Fruit fly (Drosophila melanogaster) whole organism, embryonic: Measurements from ENCODE around the gene CG5805.

ENCODE experiments used
- B-H1 ChIP-seq: fragments of 200-800 bp; sonication (Bioruptor generic); IDR thresholded peaks from 3 replicates; pipeline ENCODE4 v1.3.6; 2022; ENCODE audit warnings: missing biosample characterization, missing genetic modification characterization
- CG10543 ChIP-seq: fragments of 200-800 bp; sonication (Bioruptor generic); optimal IDR thresholded peaks from 3 replicates; lab custom pipeline; 2017; ENCODE audit warnings: missing biosample characterization, mild to moderate bottlenecking, missing genetic modification characterization, moderate library complexity
- CG11560 ChIP-seq: fragments of 200-800 bp; sonication (Bioruptor generic); IDR thresholded peaks from 3 replicates; pipeline ENCODE4 v1.3.6; 2022; ENCODE audit warnings: missing biosample characterization, missing genetic modification characterization
- CG12299 ChIP-seq: fragments of 200-800 bp; sonication (Bioruptor generic); optimal IDR thresholded peaks from 2 replicates; lab custom pipeline; 2018; ENCODE audit warnings: missing biosample characterization, mild to moderate bottlenecking, missing genetic modification characterization
- CG13123 ChIP-seq: fragments of 200-800 bp; sonication (Bioruptor generic); optimal IDR thresholded peaks from 2 replicates; lab custom pipeline; 2016; ENCODE audit warnings: missing biosample characterization, missing genetic modification characterization
- CG14965 ChIP-seq: fragments of 200-800 bp; sonication (Bioruptor generic); optimal IDR thresholded peaks from 2 replicates; lab custom pipeline; 2016; ENCODE audit warnings: missing biosample characterization, missing genetic modification characterization, borderline replicate concordance
- CG15479 ChIP-seq: fragments of 200-800 bp; sonication (Bioruptor generic); optimal IDR thresholded peaks from 3 replicates; lab custom pipeline; 2019; ENCODE audit warnings: missing biosample characterization, mild to moderate bottlenecking, missing genetic modification characterization, moderate library complexity
- CG16815 ChIP-seq: fragments of 200-800 bp; sonication (Bioruptor generic); optimal IDR thresholded peaks from 3 replicates; lab custom pipeline; 2017; ENCODE audit warnings: missing biosample characterization, mild to moderate bottlenecking, missing genetic modification characterization
- CG18011 ChIP-seq: fragments of 200-800 bp; sonication (Bioruptor generic); optimal IDR thresholded peaks from 2 replicates; lab custom pipeline; 2017; ENCODE audit warnings: missing biosample characterization, missing genetic modification characterization, mild to moderate bottlenecking, moderate library complexity, missing genotype
- CG2129 ChIP-seq: fragments of 200-800 bp; sonication (Bioruptor generic); IDR thresholded peaks from 2 replicates; pipeline ENCODE4 v1.3.6; 2022; ENCODE audit warnings: missing biosample characterization, missing genetic modification characterization; ENCODE audit not compliant: partially characterized antibody
- CG2202 ChIP-seq: fragments of 200-800 bp; sonication (Bioruptor generic); optimal IDR thresholded peaks from 2 replicates; lab custom pipeline; 2018; ENCODE audit warnings: missing biosample characterization, mild to moderate bottlenecking, missing genetic modification characterization
- CG2712 ChIP-seq: fragments of 200-800 bp; optimal IDR thresholded peaks from 3 replicates; lab custom pipeline; 2019; ENCODE audit warnings: missing biosample characterization, mild to moderate bottlenecking, missing genetic modification characterization, moderate library complexity
- CG42726 ChIP-seq: fragments of 200-800 bp; sonication (Bioruptor generic); IDR thresholded peaks from 2 replicates; pipeline ENCODE4 v1.3.6; 2022; ENCODE audit warnings: missing biosample characterization, missing genetic modification characterization; ENCODE audit not compliant: partially characterized antibody
- CG4707 ChIP-seq: fragments of 200-800 bp; sonication (Bioruptor generic); optimal IDR thresholded peaks from 2 replicates; lab custom pipeline; 2018; ENCODE audit warnings: missing biosample characterization, mild to moderate bottlenecking, missing genetic modification characterization, moderate library complexity
- CG4730 ChIP-seq: fragments of 200-800 bp; sonication (Bioruptor generic); IDR thresholded peaks from 2 replicates; pipeline ENCODE4 v1.3.6; 2022; ENCODE audit warnings: missing biosample characterization, missing genetic modification characterization
- CG6765 ChIP-seq: fragments of 200-800 bp; sonication (Bioruptor generic); optimal IDR thresholded peaks from 3 replicates; lab custom pipeline; 2017; ENCODE audit warnings: missing biosample characterization, mild to moderate bottlenecking, missing genetic modification characterization
- CG6791 ChIP-seq: fragments of 200-800 bp; sonication (Bioruptor generic); IDR thresholded peaks from 3 replicates; pipeline ENCODE4 v1.3.6; 2022; ENCODE audit warnings: missing biosample characterization, missing genetic modification characterization; ENCODE audit not compliant: partially characterized antibody
- CG7556 ChIP-seq: fragments of 200-800 bp; sonication (Bioruptor generic); optimal IDR thresholded peaks from 2 replicates; lab custom pipeline; 2017; ENCODE audit warnings: missing biosample characterization, mild to moderate bottlenecking, missing genetic modification characterization
- CG8290 ChIP-seq, 3 experiments: fragments of 200-800 bp; sonication (Bioruptor generic); optimal IDR thresholded peaks; 2 replicates each; lab custom pipeline; 2016 to 2019; ENCODE audit warnings: missing biosample characterization in 3 of 3, missing genetic modification characterization in 3 of 3, mild to moderate bottlenecking in 2 of 3, moderate library complexity in 1 of 3
- CG8765 ChIP-seq: fragments of 200-800 bp; sonication (Bioruptor generic); IDR thresholded peaks from 2 replicates; pipeline ENCODE4 v1.3.6; 2022; ENCODE audit warnings: missing biosample characterization, missing genetic modification characterization
- CG8924 ChIP-seq: fragments of 200-800 bp; optimal IDR thresholded peaks from 3 replicates; lab custom pipeline; 2019; ENCODE audit warnings: missing biosample characterization, mild to moderate bottlenecking, missing genetic modification characterization, moderate library complexity
- CHES-1-like ChIP-seq: fragments of 200-800 bp; sonication (Bioruptor generic); optimal IDR thresholded peaks from 2 replicates; lab custom pipeline; 2016; ENCODE audit warnings: missing biosample characterization, missing genetic modification characterization
- CoRest ChIP-seq: fragments of 200-800 bp; sonication (Bioruptor generic); optimal IDR thresholded peaks from 3 replicates; lab custom pipeline; 2018; ENCODE audit warnings: missing biosample characterization, mild to moderate bottlenecking, missing genetic modification characterization, moderate library complexity
- Dip3 ChIP-seq: fragments of 200-800 bp; sonication (Bioruptor generic); optimal IDR thresholded peaks from 3 replicates; lab custom pipeline; 2016; ENCODE audit warnings: missing biosample characterization, missing genetic modification characterization
- Fer1 ChIP-seq: fragments of 200-800 bp; sonication (Bioruptor generic); optimal IDR thresholded peaks from 2 replicates; lab custom pipeline; 2017; ENCODE audit warnings: missing biosample characterization, mild to moderate bottlenecking, missing genetic modification characterization
- Gsc ChIP-seq: fragments of 200-800 bp; sonication (Bioruptor generic); IDR thresholded peaks from 2 replicates; pipeline ENCODE4 v1.3.6; 2022; ENCODE audit warnings: missing biosample characterization, missing genetic modification characterization
- HLH3B ChIP-seq: fragments of 200-800 bp; sonication (Bioruptor generic); IDR thresholded peaks from 2 replicates; pipeline ENCODE4 v1.3.6; 2022; ENCODE audit warnings: missing biosample characterization, missing genetic modification characterization
- Hr39 ChIP-seq: fragments of >200 bp; optimal IDR thresholded peaks from 2 replicates; lab custom pipeline; 2017
- Hr78 ChIP-seq, 2 experiments: fragments of 200-800 bp in 1 of 2; fragments of >200 bp in 1 of 2; sonication (Bioruptor generic) in 1 of 2; optimal IDR thresholded peaks; 2 replicates each; lab custom pipeline; 2017 to 2019; ENCODE audit warnings: missing biosample characterization in 2 of 2, missing genetic modification characterization in 2 of 2, mild to moderate bottlenecking in 1 of 2, moderate library complexity in 1 of 2
- Jarid2 ChIP-seq: fragments of 200-800 bp; sonication (Bioruptor generic); optimal IDR thresholded peaks from 3 replicates; lab custom pipeline; 2017; ENCODE audit warnings: mild to moderate bottlenecking, missing biosample characterization, missing genetic modification reagents, missing genetic modification characterization
- Lpt ChIP-seq: fragments of >200 bp; optimal IDR thresholded peaks from 2 replicates; lab custom pipeline; 2018; ENCODE audit warnings: missing biosample characterization, missing genetic modification characterization
- Mad ChIP-seq: fragments of 200-800 bp; sonication (Bioruptor generic); optimal IDR thresholded peaks from 2 replicates; lab custom pipeline; 2016; ENCODE audit warnings: missing biosample characterization, missing genetic modification characterization
- PHDP ChIP-seq: fragments of 200-800 bp; sonication (Bioruptor generic); optimal IDR thresholded peaks from 3 replicates; lab custom pipeline; 2018; ENCODE audit warnings: missing biosample characterization, mild to moderate bottlenecking, missing genetic modification characterization, moderate library complexity
- Scr ChIP-seq: fragments of 200-800 bp; sonication (Bioruptor generic); IDR thresholded peaks from 2 replicates; pipeline ENCODE4 v1.3.6; 2022; ENCODE audit warnings: missing biosample characterization, missing genetic modification characterization; ENCODE audit not compliant: partially characterized antibody
- ap ChIP-seq: fragments of 200-800 bp; sonication (Bioruptor generic); IDR thresholded peaks from 2 replicates; pipeline ENCODE4 v1.3.6; 2022; ENCODE audit warnings: missing biosample characterization, missing genetic modification characterization
- bab2 ChIP-seq: fragments of 200-800 bp; sonication (Bioruptor generic); optimal IDR thresholded peaks from 2 replicates; lab custom pipeline; 2016; ENCODE audit warnings: missing biosample characterization, missing genetic modification characterization
- bcd ChIP-seq: fragments of 200-800 bp; sonication (Bioruptor generic); optimal IDR thresholded peaks from 2 replicates; lab custom pipeline; 2017; ENCODE audit warnings: missing biosample characterization, mild to moderate bottlenecking, missing genetic modification characterization
- br ChIP-seq: fragments of >200 bp; optimal IDR thresholded peaks from 2 replicates; lab custom pipeline; 2017
- cas ChIP-seq: fragments of 200-800 bp; sonication (Bioruptor generic); IDR thresholded peaks from 2 replicates; pipeline ENCODE4 v1.3.6; 2022; ENCODE audit warnings: missing biosample characterization, missing genetic modification characterization
- corto ChIP-seq: fragments of 200-800 bp; sonication (Bioruptor generic); optimal IDR thresholded peaks from 2 replicates; lab custom pipeline; 2016; ENCODE audit warnings: missing biosample characterization, mild to moderate bottlenecking, missing genetic modification characterization, moderate library complexity
- disco-r ChIP-seq: fragments of 200-800 bp; sonication (Bioruptor generic); optimal IDR thresholded peaks from 2 replicates; lab custom pipeline; 2016; ENCODE audit warnings: missing biosample characterization, missing genetic modification characterization
- ewg ChIP-seq: fragments of 200-800 bp; sonication (Bioruptor generic); optimal IDR thresholded peaks from 3 replicates; lab custom pipeline; 2017; ENCODE audit warnings: mild to moderate bottlenecking, missing biosample characterization, missing genetic modification reagents, missing genetic modification characterization
- fru ChIP-seq: fragments of >200 bp; optimal IDR thresholded peaks from 2 replicates; lab custom pipeline; 2017
- gce ChIP-seq: fragments of 200-800 bp; sonication (Bioruptor generic); IDR thresholded peaks from 3 replicates; pipeline ENCODE4 v1.3.6; 2022; ENCODE audit warnings: missing biosample characterization, missing genetic modification characterization
- gem ChIP-seq: fragments of 200-800 bp; sonication (Bioruptor generic); optimal IDR thresholded peaks from 2 replicates; lab custom pipeline; 2019; ENCODE audit warnings: missing biosample characterization, mild to moderate bottlenecking, missing genetic modification characterization, moderate library complexity
- jigr1 ChIP-seq: fragments of 200-800 bp; sonication (Bioruptor generic); IDR thresholded peaks from 3 replicates; pipeline ENCODE4 v1.3.6; 2022; ENCODE audit warnings: missing biosample characterization, missing genetic modification characterization
- ken ChIP-seq: fragments of 200-800 bp; sonication (Bioruptor generic); IDR thresholded peaks from 3 replicates; pipeline ENCODE4 v1.3.6; 2022; ENCODE audit warnings: missing biosample characterization, missing genetic modification characterization
- nau ChIP-seq: fragments of 200-800 bp; sonication (Bioruptor generic); optimal IDR thresholded peaks from 3 replicates; lab custom pipeline; 2017; ENCODE audit warnings: missing biosample characterization, mild to moderate bottlenecking, missing genetic modification characterization, missing genetic modification reagents
- run ChIP-seq: fragments of 200-800 bp; sonication (Bioruptor generic); optimal IDR thresholded peaks from 3 replicates; lab custom pipeline; 2018; ENCODE audit warnings: missing biosample characterization, mild to moderate bottlenecking, missing genetic modification characterization
- slp2 ChIP-seq: fragments of 200-800 bp; sonication (Bioruptor generic); optimal IDR thresholded peaks from 2 replicates; lab custom pipeline; 2016; ENCODE audit warnings: missing biosample characterization, missing genetic modification characterization
- sob ChIP-seq: fragments of 200-800 bp; sonication (Bioruptor generic); IDR thresholded peaks from 2 replicates; pipeline ENCODE4 v1.3.6; 2022; ENCODE audit warnings: missing biosample characterization, missing genetic modification characterization

Gene CG5805

dm6 chr3R:24753561-24754027 lies 33.6 kb downstream of the CG5805 start, which contains the start of gene asp:
TSS of gene asp (plus strand) at chr3R:24753849.
- TF ChIP-seq run (tag; lab: Kevin White, UChicago) (no peak), CG14965 (GFP tag; lab: Kevin White, UChicago) (no peak), bcd (no peak), cas (no peak), CG11560 (tag; lab: Robert Waterston, UW) (peak; percentile 73; the same call in 2 of the 3 replicates), ewg (no peak), PHDP (tag; lab: Kevin White, UChicago) (no peak), CG8924 (peak; percentile 24), Dip3 (GFP tag; lab: Kevin White, UChicago) (no peak), br (lab: Kevin White, UChicago) (no peak), CoRest (no peak), ken (GFP tag; lab: Robert Waterston, UW) (no peak), Hr78 (GFP tag; optimal IDR thresholded peaks at IDR 0.05; lab: Kevin White, UChicago) (no peak), Lpt (GFP tag; lab: Kevin White, UChicago) (no peak), Jarid2 (GFP tag; lab: Kevin White, UChicago) (no peak), CG2202 (tag; lab: Kevin White, UChicago) (no peak), Gsc (no peak), slp2 (GFP tag; lab: Kevin White, UChicago) (no peak), CG2129 (peak; percentile 63), CG13123 (GFP tag; lab: Kevin White, UChicago) (no peak), fru (lab: Kevin White, UChicago) (no peak), disco-r (GFP tag; lab: Kevin White, UChicago) (no peak), nau (GFP tag; lab: Kevin White, UChicago) (no peak), CG8290 (GFP tag; optimal IDR thresholded peaks at IDR 0.05; lab: Kevin White, UChicago) (no peak), CG8290 (tag; optimal IDR thresholded peaks at IDR 0.05; lab: Kevin White, UChicago) (no peak), Fer1 (GFP tag; lab: Kevin White, UChicago) (no peak), sob (0 out of 2 replicates have a peak, but pooled peaks have one; percentile 21), CG18011 (no peak), corto (no peak), CG12299 (tag; lab: Kevin White, UChicago) (no peak), ap (GFP tag; lab: Robert Waterston, UW) (no peak), bab2 (no peak), CG16815 (GFP tag; lab: Kevin White, UChicago) (no peak), CG8765 (no peak), CHES-1-like (no peak), CG15479 (GFP tag; lab: Kevin White, UChicago) (no peak), CG4707 (GFP tag; lab: Kevin White, UChicago) (no peak), gem (tag; lab: Kevin White, UChicago) (no peak), CG10543 (no peak), gce (GFP tag; lab: Robert Waterston, UW) (no peak), CG42726 (GFP tag; lab: Robert Waterston, UW) (peak; percentile 64; the same call in 1 of the 2 replicates), HLH3B (no peak), CG6765 (no peak), Hr39 (lab: Kevin White, UChicago) (no peak), Scr (GFP tag; lab: Robert Waterston, UW) (peak; percentile 85), CG4730 (no peak), B-H1 (GFP tag; lab: Robert Waterston, UW) (no peak), CG2712 (no peak), CG6791 (GFP tag; lab: Robert Waterston, UW) (peak; percentile 87), CG7556 (GFP tag; lab: Kevin White, UChicago) (no peak), jigr1 (no peak), Mad (GFP tag; lab: Kevin White, UChicago) (no peak)
